Fruit fly (Drosophila melanogaster) whole organism, embryonic: ENCODE data around the gene CG31343.

ENCODE experiments used
- C15 ChIP-seq: fragments of 200-800 bp; sonication (Bioruptor generic); IDR thresholded peaks from 3 replicates; pipeline ENCODE4 v1.3.6; 2022; ENCODE audit warnings: missing biosample characterization, missing genetic modification characterization
- CG1603 ChIP-seq: fragments of 200-800 bp; sonication (Bioruptor generic); optimal IDR thresholded peaks from 2 replicates; lab custom pipeline; 2019; ENCODE audit warnings: missing biosample characterization, mild to moderate bottlenecking, missing genetic modification characterization, moderate library complexity
- CG2202 ChIP-seq: fragments of 200-800 bp; sonication (Bioruptor generic); optimal IDR thresholded peaks from 2 replicates; lab custom pipeline; 2018; ENCODE audit warnings: missing biosample characterization, mild to moderate bottlenecking, missing genetic modification characterization
- NC2β ChIP-seq: fragments of 200-800 bp; sonication (Bioruptor generic); optimal IDR thresholded peaks from 2 replicates; lab custom pipeline; 2016; ENCODE audit warnings: missing biosample characterization, missing genetic modification characterization
- Sry-β ChIP-seq: fragments of 200-800 bp; sonication (Bioruptor generic); optimal IDR thresholded peaks from 2 replicates; lab custom pipeline; 2018; ENCODE audit warnings: missing biosample characterization, mild to moderate bottlenecking, missing genetic modification characterization, moderate library complexity
- chn ChIP-seq: fragments of 200-800 bp; sonication (Bioruptor generic); optimal IDR thresholded peaks from 2 replicates; lab custom pipeline; 2016; ENCODE audit warnings: missing biosample characterization, missing genetic modification characterization
- kay ChIP-seq: fragments of 200-800 bp; sonication (Bioruptor generic); optimal IDR thresholded peaks from 2 replicates; lab custom pipeline; 2016; ENCODE audit warnings: missing biosample characterization, missing genetic modification characterization
- lmd ChIP-seq: fragments of 200-800 bp; sonication (Bioruptor generic); IDR thresholded peaks from 2 replicates; pipeline ENCODE4 v1.3.6; 2022; ENCODE audit warnings: missing biosample characterization, missing genetic modification characterization
- vfl ChIP-seq: fragments of 200-800 bp; sonication (Bioruptor generic); optimal IDR thresholded peaks from 2 replicates; lab custom pipeline; 2016; ENCODE audit warnings: missing biosample characterization, missing genetic modification characterization

- TF ChIP-seq chn (GFP tag; lab: Kevin White, UChicago) (no peak), lmd (GFP tag; lab: Robert Waterston, UW) (no peak), kay (GFP tag; lab: Kevin White, UChicago) (no peak), vfl (GFP tag; lab: Kevin White, UChicago) (no peak), Sry-β (GFP tag; lab: Kevin White, UChicago) (no peak), CG1603 (tag; lab: Kevin White, UChicago) (no peak), NC2β (GFP tag; lab: Kevin White, UChicago) (no peak), C15 (GFP tag; lab: Robert Waterston, UW) (no peak), CG2202 (tag; lab: Kevin White, UChicago) (no peak)
Measured at dm6 chr3R:21757550-21757949, 12.5 kb downstream of the CG31343 start.
